Worm (Caenorhabditis elegans): ENCODE measurements around the gene F54D5.24.

The F54D5.24 gene

ce11 chrII:11571260-11571854, 15.6 kb downstream of the F54D5.24 start, which contains the start of gene F54D5.3:
F54D5.3 (plus strand) TSS chrII:11571805.
- TF ChIP-seq ztf-11 (tag; optimal IDR thresholded peaks at IDR 0.05) (no peak), elt-2 (tag; optimal IDR thresholded peaks at IDR 0.05) (peak; percentile 69), pha-4 (tag; optimal IDR thresholded peaks at IDR 0.05) (peak; percentile 19), pqm-1 (tag; optimal IDR thresholded peaks at IDR 0.05) (peak; percentile 75)

ce11 chrII:11572944-11573343, 17.2 kb downstream of the F54D5.24 start, which contains the start of gene F54D5.2:
F54D5.2 (plus strand) TSS chrII:11573180.
- TF ChIP-seq egl-27 (tag; optimal IDR thresholded peaks at IDR 0.05) (no peak), mml-1 (tag; optimal IDR thresholded peaks at IDR 0.05) (no peak), nhr-12 (tag; optimal IDR thresholded peaks at IDR 0.05) (no peak)

- TF ChIP-seq pha-4 (tag; optimal IDR thresholded peaks at IDR 0.05) (peak; percentile 10), snpc-4 (tag; optimal IDR thresholded peaks at IDR 0.05) (no peak), elt-2 (tag; optimal IDR thresholded peaks at IDR 0.05) (peak; percentile 53), daf-12 (tag; optimal IDR thresholded peaks at IDR 0.05) (no peak)
Observed at ce11 chrII:11577397-11577796, 21.6 kb downstream of the F54D5.24 start, which contains the start of gene pcs-1. pcs-1 (minus strand) TSS chrII:11577740.

- TF ChIP-seq ceh-9 (tag; optimal IDR thresholded peaks at IDR 0.05) = no peak
- TF ChIP-seq nhr-237 (tag; optimal IDR thresholded peaks at IDR 0.05) = no peak
- no peak for TF ChIP-seq lin-39 (tag; optimal IDR thresholded peaks at IDR 0.05)
- no peak for TF ChIP-seq egl-27 (tag; optimal IDR thresholded peaks at IDR 0.05)
- TF ChIP-seq ama-1 (optimal IDR thresholded peaks at IDR 0.05) = no peak
- no peak for TF ChIP-seq nhr-77 (tag; optimal IDR thresholded peaks at IDR 0.05)
- TF ChIP-seq tbx-2 (tag; optimal IDR thresholded peaks at IDR 0.05) = no peak
- no peak for TF ChIP-seq unc-62 (GFP tag; optimal IDR thresholded peaks at IDR 0.05)
- no peak for TF ChIP-seq R02D3.7 (tag; optimal IDR thresholded peaks at IDR 0.05)
- TF ChIP-seq lsy-12 (tag; optimal IDR thresholded peaks at IDR 0.05) = no peak
- TF ChIP-seq ZK546.5 (tag; optimal IDR thresholded peaks at IDR 0.05) = no peak
Observed at ce11 chrII:11577861-11578260, 22.1 kb downstream of the F54D5.24 start.

- TF ChIP-seq lin-15B (tag; optimal IDR thresholded peaks at IDR 0.05) (peak; percentile 61), lsy-12 (tag; optimal IDR thresholded peaks at IDR 0.05) (no peak), nhr-67 (tag; optimal IDR thresholded peaks at IDR 0.05) (no peak), egl-27 (tag; optimal IDR thresholded peaks at IDR 0.05) (no peak), pha-4 (tag; optimal IDR thresholded peaks at IDR 0.05) (peak; percentile 60), ztf-11 (tag; optimal IDR thresholded peaks at IDR 0.05) (no peak), nhr-76 (tag; optimal IDR thresholded peaks at IDR 0.05) (no peak), snpc-4 (tag; optimal IDR thresholded peaks at IDR 0.05) (peak; percentile 28), R02D3.7 (tag; optimal IDR thresholded peaks at IDR 0.05) (no peak), elt-2 (tag; optimal IDR thresholded peaks at IDR 0.05) (no peak)
Observed at ce11 chrII:11578327-11578726, 22.6 kb downstream of the F54D5.24 start, which contains the start of gene smc-6. smc-6 (plus strand) TSS chrII:11578716.

ce11 chrII:11582698-11583097, 26.9 kb downstream of the F54D5.24 start, which contains the start of gene ints-7:
ints-7 (plus strand) TSS chrII:11582849.
- TF ChIP-seq fkh-2 (tag; optimal IDR thresholded peaks at IDR 0.05) = no peak
- no peak for TF ChIP-seq ztf-11 (tag; optimal IDR thresholded peaks at IDR 0.05)
- TF ChIP-seq ceh-9 (tag; optimal IDR thresholded peaks at IDR 0.05) = no peak
- no peak for TF ChIP-seq nhr-12 (tag; optimal IDR thresholded peaks at IDR 0.05)
- no peak for TF ChIP-seq tbx-2 (tag; optimal IDR thresholded peaks at IDR 0.05)
- TF ChIP-seq fos-1 (tag; optimal IDR thresholded peaks at IDR 0.05) = no peak
- no peak for TF ChIP-seq elt-2 (tag; optimal IDR thresholded peaks at IDR 0.05)
- no peak for TF ChIP-seq ceh-28 (tag; optimal IDR thresholded peaks at IDR 0.05)
- TF ChIP-seq ama-1 (optimal IDR thresholded peaks at IDR 0.05) = no peak
- no peak for TF ChIP-seq ztf-4 (tag; optimal IDR thresholded peaks at IDR 0.05)
- no peak for TF ChIP-seq egl-5 (tag; optimal IDR thresholded peaks at IDR 0.05)
- no peak for TF ChIP-seq fkh-10 (GFP tag; optimal IDR thresholded peaks at IDR 0.05)

ce11 chrII:11588304-11588703, 32.6 kb downstream of the F54D5.24 start:
- TF ChIP-seq ztf-4 (tag; optimal IDR thresholded peaks at IDR 0.05) (no peak), elt-2 (tag; optimal IDR thresholded peaks at IDR 0.05) (no peak), fos-1 (tag; optimal IDR thresholded peaks at IDR 0.05) (no peak), ceh-28 (tag; optimal IDR thresholded peaks at IDR 0.05) (no peak), unc-39 (tag; optimal IDR thresholded peaks at IDR 0.05) (no peak), snpc-4 (tag; optimal IDR thresholded peaks at IDR 0.05) (no peak), elt-1 (tag; optimal IDR thresholded peaks at IDR 0.05) (no peak), nhr-25 (tag; optimal IDR thresholded peaks at IDR 0.05) (no peak), skn-1 (tag; optimal IDR thresholded peaks at IDR 0.05) (no peak), nhr-43 (tag; optimal IDR thresholded peaks at IDR 0.05; ENCODE audit: poor library complexity, severe bottlenecking) (no peak), nfya-1 (tag; optimal IDR thresholded peaks at IDR 0.05; ENCODE audit: insufficient read depth) (no peak), mml-1 (tag; optimal IDR thresholded peaks at IDR 0.05) (no peak), R02D3.7 (tag; optimal IDR thresholded peaks at IDR 0.05) (no peak), elt-3 (tag; optimal IDR thresholded peaks at IDR 0.05) (no peak)
